Fruit fly (Drosophila melanogaster): ENCODE measurements around the gene CG9265.

DNA sequence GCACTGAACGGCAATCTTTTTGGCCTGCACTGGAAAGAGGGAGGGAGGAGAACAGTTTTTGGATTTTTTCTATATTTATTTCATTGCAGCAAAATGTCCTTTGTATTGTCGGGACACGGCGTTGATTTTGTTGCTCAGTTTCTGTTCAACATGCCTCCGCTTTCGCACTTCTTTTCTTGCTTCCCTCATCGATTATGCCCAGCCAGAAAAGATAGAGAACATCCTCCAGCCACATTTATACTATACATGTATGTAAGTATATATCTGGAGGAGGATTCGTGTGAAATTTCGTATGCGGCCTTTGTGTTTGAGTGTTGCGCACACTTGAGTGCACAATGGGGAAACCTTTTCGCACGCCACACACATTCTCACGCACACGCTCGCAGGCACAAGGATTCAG, 36.9 kb downstream of the CG9265 start:
- TF ChIP-seq CTCF (optimal IDR thresholded peaks at IDR 0.05), result no peak
- TF ChIP-seq CG8478 (optimal IDR thresholded peaks at IDR 0.05), result no peak
